Fruit fly (Drosophila melanogaster) whole organism, prepupa: ENCODE data around the gene Dhfr.

Experiments used
- Blimp-1 ChIP-seq: fragments of 200-800 bp; sonication (Bioruptor generic); optimal IDR thresholded peaks from 3 replicates; lab custom pipeline; 2017; ENCODE audit warnings: missing biosample characterization, missing genetic modification characterization, mild to moderate bottlenecking, moderate library complexity, missing genetic modification reagents
- CG10631 ChIP-seq: fragments of 200-800 bp; sonication (Bioruptor generic); optimal IDR thresholded peaks from 2 replicates; lab custom pipeline; 2016; ENCODE audit warnings: missing biosample characterization, missing genetic modification characterization
- CG10669 ChIP-seq: fragments of 200-800 bp; sonication (Bioruptor generic); optimal IDR thresholded peaks from 3 replicates; lab custom pipeline; 2018; ENCODE audit warnings: missing biosample characterization, mild to moderate bottlenecking, missing genetic modification characterization, moderate library complexity
- CG11762 ChIP-seq: fragments of 200-800 bp; sonication (Bioruptor generic); optimal IDR thresholded peaks from 3 replicates; lab custom pipeline; 2016; ENCODE audit warnings: missing biosample characterization, missing genetic modification characterization; ENCODE audit not compliant: insufficient read depth
- CG11902 ChIP-seq: fragments of 200-800 bp; sonication (Bioruptor generic); optimal IDR thresholded peaks from 3 replicates; lab custom pipeline; 2016; ENCODE audit warnings: missing biosample characterization, missing genetic modification characterization
- CG1621 ChIP-seq: fragments of 200-800 bp; sonication (Bioruptor generic); optimal IDR thresholded peaks from 3 replicates; lab custom pipeline; 2018; ENCODE audit warnings: missing biosample characterization, mild to moderate bottlenecking, missing genetic modification characterization
- CG16779 ChIP-seq: fragments of 200-800 bp; sonication (Bioruptor generic); optimal IDR thresholded peaks from 3 replicates; lab custom pipeline; 2017; ENCODE audit warnings: missing biosample characterization, mild to moderate bottlenecking, missing genetic modification characterization
- CG3032 ChIP-seq: fragments of 200-800 bp; optimal IDR thresholded peaks from 2 replicates; lab custom pipeline; 2019; ENCODE audit warnings: missing biosample characterization, mild to moderate bottlenecking, missing genetic modification characterization, moderate library complexity
- CG34406 ChIP-seq: fragments of 200-800 bp; sonication (Bioruptor generic); optimal IDR thresholded peaks from 3 replicates; lab custom pipeline; 2016; ENCODE audit warnings: missing biosample characterization, missing genetic modification characterization
- CG3919 ChIP-seq: fragments of 200-800 bp; sonication (Bioruptor generic); optimal IDR thresholded peaks from 3 replicates; lab custom pipeline; 2016; ENCODE audit warnings: missing biosample characterization, missing genetic modification characterization
- CG6163 ChIP-seq: fragments of 200-800 bp; sonication (Bioruptor generic); IDR thresholded peaks from 3 replicates; pipeline ENCODE4 v1.3.6; 2022; ENCODE audit warnings: missing biosample characterization, missing genetic modification characterization
- CG6792 ChIP-seq: fragments of 200-800 bp; sonication (Bioruptor generic); optimal IDR thresholded peaks from 3 replicates; lab custom pipeline; 2016; ENCODE audit warnings: missing biosample characterization, missing genetic modification characterization
- CG6808 ChIP-seq: fragments of 200-800 bp; sonication (Bioruptor generic); optimal IDR thresholded peaks from 3 replicates; lab custom pipeline; 2017; ENCODE audit warnings: missing biosample characterization, missing genetic modification characterization, mild to moderate bottlenecking, moderate library complexity, missing genetic modification reagents
- CG6854 ChIP-seq: fragments of 200-800 bp; sonication (Bioruptor generic); optimal IDR thresholded peaks from 2 replicates; lab custom pipeline; 2017; ENCODE audit warnings: missing biosample characterization, mild to moderate bottlenecking, missing genetic modification characterization
- CG7368 ChIP-seq: fragments of 200-800 bp; sonication (Bioruptor generic); optimal IDR thresholded peaks from 3 replicates; lab custom pipeline; 2016; ENCODE audit warnings: missing biosample characterization, missing genetic modification characterization
- CG8119 ChIP-seq: fragments of 200-800 bp; sonication (Bioruptor generic); IDR thresholded peaks from 3 replicates; pipeline ENCODE4 v1.3.6; 2022; ENCODE audit warnings: missing biosample characterization, missing genetic modification characterization
- CG8319 ChIP-seq: fragments of 200-800 bp; sonication (Bioruptor generic); optimal IDR thresholded peaks from 3 replicates; lab custom pipeline; 2016; ENCODE audit warnings: missing biosample characterization, missing genetic modification characterization
- CG8632 ChIP-seq: fragments of 200-800 bp; sonication (Bioruptor generic); optimal IDR thresholded peaks from 3 replicates; lab custom pipeline; 2016; ENCODE audit warnings: missing biosample characterization, missing genetic modification characterization
- Eip78C ChIP-seq: fragments of 200-800 bp; sonication (Bioruptor generic); peaks from one replicate; lab custom pipeline; 2016; ENCODE audit warnings: missing biosample characterization, missing genetic modification characterization
- Ets21C ChIP-seq: fragments of 200-800 bp; sonication (Bioruptor generic); optimal IDR thresholded peaks from 3 replicates; lab custom pipeline; 2016; ENCODE audit warnings: missing biosample characterization, missing genetic modification characterization
- Gug ChIP-seq: fragments of 200-800 bp; sonication (Bioruptor generic); IDR thresholded peaks from 2 replicates; pipeline ENCODE4 v1.3.6; 2022; ENCODE audit warnings: missing biosample characterization, missing genetic modification characterization
- Hr38 ChIP-seq: sonication (Bioruptor generic); optimal IDR thresholded peaks from 2 replicates; lab custom pipeline; 2016; ENCODE audit warnings: missing biosample characterization, missing genetic modification characterization
- Hr39 ChIP-seq: fragments of 200-800 bp; sonication (Bioruptor generic); optimal IDR thresholded peaks from 2 replicates; lab custom pipeline; 2016; ENCODE audit warnings: missing biosample characterization, missing genetic modification characterization
- Met ChIP-seq: fragments of 200-800 bp; sonication (Bioruptor generic); optimal IDR thresholded peaks from 3 replicates; lab custom pipeline; 2016; ENCODE audit warnings: missing biosample characterization, missing genetic modification characterization
- Smox ChIP-seq: fragments of 200-800 bp; sonication (Bioruptor generic); optimal IDR thresholded peaks from 3 replicates; lab custom pipeline; 2016; ENCODE audit warnings: missing biosample characterization, missing genetic modification characterization
- Sox14 ChIP-seq: fragments of 200-800 bp; sonication (Bioruptor generic); optimal IDR thresholded peaks from 3 replicates; lab custom pipeline; 2016; ENCODE audit warnings: missing biosample characterization, missing genetic modification characterization
- acj6 ChIP-seq: fragments of 200-800 bp; sonication (Bioruptor generic); optimal IDR thresholded peaks from 3 replicates; lab custom pipeline; 2016; ENCODE audit warnings: missing biosample characterization, missing genetic modification characterization
- cyc ChIP-seq: fragments of 200-800 bp; sonication (Bioruptor generic); optimal IDR thresholded peaks from 3 replicates; lab custom pipeline; 2016; ENCODE audit warnings: missing biosample characterization, missing genetic modification characterization
- dac ChIP-seq: fragments of 200-800 bp; sonication (Bioruptor generic); optimal IDR thresholded peaks from 2 replicates; lab custom pipeline; 2017; ENCODE audit warnings: missing biosample characterization, mild to moderate bottlenecking, missing genetic modification characterization
- dsx ChIP-seq: fragments of 200-800 bp; optimal IDR thresholded peaks from 3 replicates; lab custom pipeline; 2019; ENCODE audit warnings: missing biosample characterization, mild to moderate bottlenecking, missing genetic modification characterization, moderate library complexity; ENCODE audit not compliant: poor library complexity, severe bottlenecking
- esn ChIP-seq: fragments of 200-800 bp; sonication (Bioruptor generic); optimal IDR thresholded peaks from 2 replicates; lab custom pipeline; 2016; ENCODE audit warnings: missing biosample characterization, mild to moderate bottlenecking, missing genetic modification characterization, moderate library complexity
- fd59A ChIP-seq: fragments of 200-800 bp; sonication (Bioruptor generic); optimal IDR thresholded peaks from 2 replicates; lab custom pipeline; 2017; ENCODE audit warnings: missing biosample characterization, mild to moderate bottlenecking, missing genetic modification characterization, missing genetic modification reagents
- fd85E ChIP-seq: fragments of 200-800 bp; sonication (Bioruptor generic); optimal IDR thresholded peaks from 3 replicates; lab custom pipeline; 2016; ENCODE audit warnings: missing biosample characterization, missing genetic modification characterization
- fkh ChIP-seq: fragments of 200-800 bp; sonication (Bioruptor generic); optimal IDR thresholded peaks from 3 replicates; lab custom pipeline; 2017; ENCODE audit warnings: missing biosample characterization, mild to moderate bottlenecking, missing genetic modification characterization, moderate library complexity
- lz ChIP-seq: fragments of 200-800 bp; sonication (Bioruptor generic); optimal IDR thresholded peaks from 3 replicates; lab custom pipeline; 2016; ENCODE audit warnings: missing biosample characterization, missing genetic modification characterization
- pdm3 ChIP-seq: fragments of 200-800 bp; sonication (Bioruptor generic); optimal IDR thresholded peaks from 3 replicates; lab custom pipeline; 2016; ENCODE audit warnings: missing biosample characterization, missing genetic modification characterization
- salr ChIP-seq, 2 experiments: fragments of 200-800 bp; sonication (Bioruptor generic); optimal IDR thresholded peaks; 3 replicates each; lab custom pipeline; 2016 to 2018; ENCODE audit warnings: missing biosample characterization in 2 of 2, missing genetic modification characterization in 2 of 2, mild to moderate bottlenecking in 1 of 2
- spab ChIP-seq: fragments of 200-800 bp; sonication (Bioruptor generic); optimal IDR thresholded peaks from 2 replicates; lab custom pipeline; 2017; ENCODE audit warnings: missing biosample characterization, mild to moderate bottlenecking, missing genetic modification characterization, missing genetic modification reagents
- ss ChIP-seq, 2 experiments: fragments of 200-800 bp; sonication (Bioruptor generic); optimal IDR thresholded peaks; 2 replicates in 1 of 2; 3 replicates in 1 of 2; lab custom pipeline; 2017 to 2018; ENCODE audit warnings: mild to moderate bottlenecking in 2 of 2, missing biosample characterization in 2 of 2, missing genetic modification characterization in 2 of 2, moderate library complexity in 1 of 2
- svp ChIP-seq: fragments of 200-800 bp; sonication (Bioruptor generic); peaks from one replicate; lab custom pipeline; 2016; ENCODE audit warnings: missing biosample characterization, missing genetic modification characterization
- vri ChIP-seq: fragments of 200-800 bp; sonication (Bioruptor generic); optimal IDR thresholded peaks from 3 replicates; lab custom pipeline; 2016; ENCODE audit warnings: missing biosample characterization, mild to moderate bottlenecking, missing genetic modification characterization

Dhfr gene

DNA sequence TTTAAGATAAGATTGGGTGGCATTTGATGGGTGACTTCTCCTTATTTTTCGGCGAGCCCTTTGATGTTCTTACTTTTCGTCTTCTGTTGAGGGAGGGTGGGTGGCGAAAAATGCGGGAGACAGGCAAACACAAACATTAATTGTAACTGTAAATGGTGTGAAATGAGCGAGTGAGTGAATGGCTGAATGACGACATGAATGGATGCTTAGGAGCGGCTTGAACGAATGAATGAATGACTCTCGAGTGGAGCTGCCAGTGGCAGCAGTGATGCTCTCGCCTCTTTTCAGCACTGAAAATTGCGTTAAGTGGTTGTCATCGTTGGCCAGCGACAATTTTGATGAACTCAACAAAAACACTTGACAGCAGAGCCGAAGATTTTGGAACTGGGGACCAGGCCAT is 23.6 kb downstream of the Dhfr start:
- no peak for TF ChIP-seq salr (GFP tag; optimal IDR thresholded peaks at IDR 0.05; lab: Kevin White, UChicago)
- TF ChIP-seq CG34406, result no peak
- TF ChIP-seq spab, result no peak
- no peak for TF ChIP-seq ss (GFP tag; optimal IDR thresholded peaks at IDR 0.05; lab: Kevin White, UChicago)
- TF ChIP-seq Hr38, result no peak
- TF ChIP-seq CG8119, result no peak
- TF ChIP-seq CG10669 (GFP tag; lab: Kevin White, UChicago), result no peak

DNA sequence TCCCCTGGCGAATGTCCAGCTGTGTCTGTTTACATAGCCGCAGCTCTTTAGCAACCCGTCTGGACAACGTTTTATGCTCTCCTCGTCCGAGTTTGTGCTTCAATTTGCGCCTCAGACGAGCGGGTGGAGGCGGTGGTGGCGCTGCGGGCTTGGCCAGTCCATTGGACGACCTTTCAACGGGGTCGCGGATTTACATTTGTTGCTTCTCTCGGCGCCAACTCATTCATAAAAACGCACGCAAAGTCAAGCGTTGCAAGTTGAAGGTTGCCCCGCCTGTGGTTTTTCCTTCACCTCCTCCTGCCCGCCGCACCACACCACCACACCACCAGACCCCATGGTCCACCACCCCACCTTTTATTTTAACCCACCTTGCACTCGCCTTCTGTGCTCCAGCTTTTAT is 26.7 kb downstream of the Dhfr start:
- TF ChIP-seq Ets21C (GFP tag; lab: Kevin White, UChicago), result no peak
- no peak for TF ChIP-seq CG10631 (GFP tag; lab: Kevin White, UChicago)
- no peak for TF ChIP-seq fd85E (GFP tag; lab: Kevin White, UChicago)
- TF ChIP-seq lz (GFP tag; lab: Kevin White, UChicago), result no peak
- TF ChIP-seq CG8632, result no peak
- peak in 1 of 2 experiments; percentile 91 for TF ChIP-seq ss (GFP tag; optimal IDR thresholded peaks at IDR 0.05; lab: Kevin White, UChicago)
- TF ChIP-seq dsx (GFP tag; lab: Kevin White, UChicago), result no peak
- TF ChIP-seq svp (GFP tag; lab: Kevin White, UChicago), result peak; percentile 62
- TF ChIP-seq Smox (GFP tag; lab: Kevin White, UChicago), result no peak
- TF ChIP-seq, all 60 proteins: peak for 2

dm6 chr3R:16510128-16510527 is 29.2 kb downstream of the Dhfr start:
- TF ChIP-seq esn (GFP tag; lab: Kevin White, UChicago), result peak; percentile 1
- TF ChIP-seq Met (GFP tag; lab: Kevin White, UChicago), result peak; percentile 42
- peak; percentile 42 for TF ChIP-seq Eip78C (GFP tag; lab: Kevin White, UChicago)
- TF ChIP-seq Blimp-1, result no peak
- TF ChIP-seq Gug (GFP tag; lab: Robert Waterston, UW), result no peak
- peak; percentile 51 for TF ChIP-seq svp (GFP tag; lab: Kevin White, UChicago)
- TF ChIP-seq, all 60 proteins: peak for 4

DNA sequence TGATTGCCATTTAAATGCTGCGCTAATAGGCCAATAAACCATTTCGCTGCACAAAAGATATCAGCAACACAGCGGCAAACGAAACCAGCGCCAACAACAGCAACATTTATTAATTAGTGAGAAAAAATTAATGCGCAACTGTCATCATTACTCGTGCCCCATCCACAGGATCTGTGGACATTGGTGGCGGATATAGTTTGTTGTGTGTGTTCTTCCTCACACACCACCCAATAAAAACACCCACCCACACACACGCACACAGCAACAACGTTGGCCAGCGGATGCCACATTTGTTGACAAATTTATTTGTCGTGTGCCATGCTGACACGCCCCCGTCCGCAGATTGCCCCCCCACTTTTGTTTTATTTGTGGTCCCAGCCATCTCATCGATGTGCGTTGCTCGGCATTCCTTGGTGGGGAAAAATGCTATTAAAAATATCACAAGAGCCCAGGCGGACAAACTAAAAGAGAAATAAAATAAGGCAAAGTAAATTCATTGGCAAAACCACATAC is 37.2 kb downstream of the Dhfr start:
- TF ChIP-seq fd59A (GFP tag; lab: Kevin White, UChicago) (no peak), CG1621 (no peak), CG34406 (no peak), CG7368 (GFP tag; lab: Kevin White, UChicago) (no peak), Hr38 (no peak), Blimp-1 (no peak), svp (GFP tag; lab: Kevin White, UChicago) (peak; percentile 55)

dm6 chr3R:16523395-16523794 is 42.4 kb downstream of the Dhfr start:
- no peak for TF ChIP-seq CG16779
- no peak for TF ChIP-seq Met (GFP tag; lab: Kevin White, UChicago)
- peak; percentile 31 for TF ChIP-seq CG11902 (GFP tag; lab: Kevin White, UChicago)
- TF ChIP-seq ss (GFP tag; optimal IDR thresholded peaks at IDR 0.05; lab: Kevin White, UChicago), result peak in 1 of 2 experiments; percentile 3
- peak; percentile 16 for TF ChIP-seq CG34406
- TF ChIP-seq fd85E (GFP tag; lab: Kevin White, UChicago), result no peak
- TF ChIP-seq CG6808 (GFP tag; lab: Kevin White, UChicago), result no peak
- no peak for TF ChIP-seq Gug (GFP tag; lab: Robert Waterston, UW)
- no peak for TF ChIP-seq lz (GFP tag; lab: Kevin White, UChicago)
- TF ChIP-seq CG6163 (GFP tag; lab: Robert Waterston, UW), result peak; percentile 67; the same call in 2 of the 3 replicates
- TF ChIP-seq pdm3, result peak; percentile 42
- no peak for TF ChIP-seq fkh (GFP tag; lab: Kevin White, UChicago)
- TF ChIP-seq dac (GFP tag; lab: Kevin White, UChicago), result no peak
- no peak for TF ChIP-seq dsx (GFP tag; lab: Kevin White, UChicago)
- peak; percentile 25 for TF ChIP-seq CG3919 (GFP tag; lab: Kevin White, UChicago)
- TF ChIP-seq CG6854, result no peak
- no peak for TF ChIP-seq CG7368 (GFP tag; lab: Kevin White, UChicago)
- peak; percentile 3 for TF ChIP-seq CG6792
- no peak for TF ChIP-seq CG8632
- peak; percentile 16 for TF ChIP-seq cyc
- peak; percentile 17 for TF ChIP-seq fd59A (GFP tag; lab: Kevin White, UChicago)
- TF ChIP-seq Hr39 (GFP tag; lab: Kevin White, UChicago), result peak; percentile 12
- peak; percentile 23 for TF ChIP-seq acj6 (GFP tag; lab: Kevin White, UChicago)
- no peak for TF ChIP-seq Smox (GFP tag; lab: Kevin White, UChicago)
- TF ChIP-seq CG3032, result peak; percentile 37
- TF ChIP-seq CG10669 (GFP tag; lab: Kevin White, UChicago), result peak; percentile 28
- TF ChIP-seq CG8319 (GFP tag; lab: Kevin White, UChicago), result no peak
- peak; percentile 77 for TF ChIP-seq svp (GFP tag; lab: Kevin White, UChicago)
- TF ChIP-seq vri (GFP tag; lab: Kevin White, UChicago), result no peak
- TF ChIP-seq CG11762 (GFP tag; lab: Kevin White, UChicago), result no peak
- peak; percentile 31 for TF ChIP-seq Sox14 (GFP tag; lab: Kevin White, UChicago)
